Fruit fly (Drosophila melanogaster) whole organism, embryonic: Measurements from ENCODE around the gene CG31560.

ENCODE experiments used
- Blimp-1 ChIP-seq: fragments of 200-800 bp; sonication (Bioruptor generic); optimal IDR thresholded peaks from 3 replicates; lab custom pipeline; 2018; ENCODE audit warnings: missing biosample characterization, missing genetic modification characterization, mild to moderate bottlenecking, moderate library complexity, missing genetic modification reagents
- CG1024 ChIP-seq: fragments of 200-800 bp; sonication (Bioruptor generic); IDR thresholded peaks from 2 replicates; pipeline ENCODE4 v1.3.6; 2022; ENCODE audit warnings: missing biosample characterization, missing genetic modification characterization
- CG10267 ChIP-seq: fragments of 200-800 bp; sonication (Bioruptor generic); optimal IDR thresholded peaks from 2 replicates; lab custom pipeline; 2018; ENCODE audit warnings: missing biosample characterization, mild to moderate bottlenecking, missing genetic modification characterization, moderate library complexity
- CG10462 ChIP-seq: fragments of 200-800 bp; sonication (Bioruptor generic); optimal IDR thresholded peaks from 2 replicates; lab custom pipeline; 2016; ENCODE audit warnings: missing biosample characterization, missing genetic modification characterization
- CG11093 ChIP-seq: fragments of 200-800 bp; sonication (Bioruptor generic); IDR thresholded peaks from 3 replicates; pipeline ENCODE4 v1.3.6; 2022; ENCODE audit warnings: missing biosample characterization, missing genetic modification characterization
- CG11247 ChIP-seq: fragments of 200-800 bp; sonication (Bioruptor generic); IDR thresholded peaks from 2 replicates; pipeline ENCODE4 v1.3.6; 2022; ENCODE audit warnings: missing biosample characterization, missing genetic modification characterization
- CG11504 ChIP-seq: fragments of 200-800 bp; sonication (Bioruptor generic); optimal IDR thresholded peaks from 3 replicates; lab custom pipeline; 2019; ENCODE audit warnings: missing biosample characterization, mild to moderate bottlenecking, missing genetic modification characterization, moderate library complexity
- CG12942 ChIP-seq: fragments of 200-800 bp; sonication (Bioruptor generic); optimal IDR thresholded peaks from 3 replicates; lab custom pipeline; 2016; ENCODE audit warnings: missing biosample characterization, missing genetic modification characterization
- CG13287 ChIP-seq: fragments of 200-800 bp; sonication (Bioruptor generic); IDR thresholded peaks from 2 replicates; pipeline ENCODE4 v1.3.6; 2022; ENCODE audit warnings: missing biosample characterization, missing genetic modification characterization; ENCODE audit not compliant: partially characterized antibody
- CG14014 ChIP-seq: fragments of 200-800 bp; sonication (Bioruptor generic); IDR thresholded peaks from 2 replicates; pipeline ENCODE4 v1.3.6; 2022; ENCODE audit warnings: missing biosample characterization, missing genetic modification characterization
- CG14667 ChIP-seq: fragments of 200-800 bp; sonication (Bioruptor generic); IDR thresholded peaks from 2 replicates; pipeline ENCODE4 v1.3.6; 2022; ENCODE audit warnings: missing biosample characterization, missing genetic modification characterization
- CG15479 ChIP-seq: fragments of 200-800 bp; sonication (Bioruptor generic); optimal IDR thresholded peaks from 3 replicates; lab custom pipeline; 2019; ENCODE audit warnings: missing biosample characterization, mild to moderate bottlenecking, missing genetic modification characterization, moderate library complexity
- CG16863 ChIP-seq: fragments of 200-800 bp; sonication (Bioruptor generic); optimal IDR thresholded peaks from 3 replicates; lab custom pipeline; 2016; ENCODE audit warnings: missing biosample characterization, missing genetic modification characterization
- CG18011 ChIP-seq: fragments of 200-800 bp; sonication (Bioruptor generic); optimal IDR thresholded peaks from 2 replicates; lab custom pipeline; 2017; ENCODE audit warnings: missing biosample characterization, missing genetic modification characterization, mild to moderate bottlenecking, moderate library complexity, missing genotype
- CG30403 ChIP-seq: fragments of 200-800 bp; sonication (Bioruptor generic); optimal IDR thresholded peaks from 3 replicates; lab custom pipeline; 2016; ENCODE audit warnings: missing biosample characterization, missing genetic modification characterization
- CG3065 ChIP-seq: fragments of 200-800 bp; sonication (Bioruptor generic); optimal IDR thresholded peaks from 2 replicates; lab custom pipeline; 2016; ENCODE audit warnings: missing biosample characterization, missing genetic modification characterization
- CG33557 ChIP-seq: fragments of 200-800 bp; sonication (Bioruptor generic); optimal IDR thresholded peaks from 2 replicates; lab custom pipeline; 2019; ENCODE audit warnings: missing biosample characterization, mild to moderate bottlenecking, missing genetic modification characterization, moderate library complexity
- CG4404 ChIP-seq: fragments of 200-800 bp; sonication (Bioruptor generic); IDR thresholded peaks from 2 replicates; pipeline ENCODE4 v1.3.6; 2022; ENCODE audit warnings: missing biosample characterization, missing genetic modification characterization
- CG6791 ChIP-seq: fragments of 200-800 bp; sonication (Bioruptor generic); IDR thresholded peaks from 3 replicates; pipeline ENCODE4 v1.3.6; 2022; ENCODE audit warnings: missing biosample characterization, missing genetic modification characterization; ENCODE audit not compliant: partially characterized antibody
- CG6854 ChIP-seq: fragments of 200-800 bp; sonication (Bioruptor generic); optimal IDR thresholded peaks from 3 replicates; lab custom pipeline; 2017; ENCODE audit warnings: missing biosample characterization, mild to moderate bottlenecking, missing genetic modification characterization
- CG7987 ChIP-seq: fragments of 200-800 bp; sonication (Bioruptor generic); optimal IDR thresholded peaks from 2 replicates; lab custom pipeline; 2018; ENCODE audit warnings: missing biosample characterization, mild to moderate bottlenecking, missing genetic modification characterization, moderate library complexity
- CG8290 ChIP-seq, 3 experiments: fragments of 200-800 bp; sonication (Bioruptor generic); optimal IDR thresholded peaks; 2 replicates each; lab custom pipeline; 2016 to 2019; ENCODE audit warnings: missing biosample characterization in 3 of 3, missing genetic modification characterization in 3 of 3, mild to moderate bottlenecking in 2 of 3, moderate library complexity in 1 of 3
- CG8924 ChIP-seq: fragments of 200-800 bp; optimal IDR thresholded peaks from 3 replicates; lab custom pipeline; 2019; ENCODE audit warnings: missing biosample characterization, mild to moderate bottlenecking, missing genetic modification characterization, moderate library complexity
- CG8944 ChIP-seq: fragments of 200-800 bp; sonication (Bioruptor generic); optimal IDR thresholded peaks from 3 replicates; lab custom pipeline; 2016; ENCODE audit warnings: missing biosample characterization, missing genetic modification characterization
- CG9817 ChIP-seq: fragments of 200-800 bp; sonication (Bioruptor generic); optimal IDR thresholded peaks from 2 replicates; lab custom pipeline; 2018; ENCODE audit warnings: missing biosample characterization, mild to moderate bottlenecking, missing genetic modification characterization, moderate library complexity
- Dbx ChIP-seq: fragments of 200-800 bp; sonication (Bioruptor generic); IDR thresholded peaks from 3 replicates; pipeline ENCODE4 v1.3.6; 2022; ENCODE audit warnings: missing biosample characterization, missing genetic modification characterization
- Doc2 ChIP-seq: fragments of 200-800 bp; sonication (Bioruptor generic); IDR thresholded peaks from 2 replicates; pipeline ENCODE4 v1.3.6; 2022; ENCODE audit warnings: missing biosample characterization, missing genetic modification characterization
- Elba2 ChIP-seq: fragments of 200-800 bp; sonication (Bioruptor generic); optimal IDR thresholded peaks from 3 replicates; lab custom pipeline; 2016; ENCODE audit warnings: missing biosample characterization, missing genetic modification characterization
- HLHmδ ChIP-seq: fragments of 200-800 bp; sonication (Bioruptor generic); optimal IDR thresholded peaks from 2 replicates; lab custom pipeline; 2018; ENCODE audit warnings: missing biosample characterization, mild to moderate bottlenecking, missing genetic modification characterization, moderate library complexity
- Hr78 ChIP-seq, 2 experiments: fragments of 200-800 bp in 1 of 2; fragments of >200 bp in 1 of 2; sonication (Bioruptor generic) in 1 of 2; optimal IDR thresholded peaks; 2 replicates each; lab custom pipeline; 2017 to 2019; ENCODE audit warnings: missing biosample characterization in 2 of 2, missing genetic modification characterization in 2 of 2, mild to moderate bottlenecking in 1 of 2, moderate library complexity in 1 of 2
- Med ChIP-seq: fragments of 200-800 bp; sonication (Bioruptor generic); peaks from one replicate; lab custom pipeline; 2016; ENCODE audit warnings: missing biosample characterization, missing genetic modification characterization, mild to moderate bottlenecking, inconsistent platforms, moderate library complexity
- NFAT ChIP-seq: fragments of 200-800 bp; sonication (Bioruptor generic); IDR thresholded peaks from 2 replicates; pipeline ENCODE4 v1.3.6; 2022; ENCODE audit warnings: missing biosample characterization, missing genetic modification characterization
- NfI ChIP-seq: fragments of 200-800 bp; sonication (Bioruptor generic); optimal IDR thresholded peaks from 3 replicates; lab custom pipeline; 2018; ENCODE audit warnings: missing biosample characterization, mild to moderate bottlenecking, missing genetic modification characterization, moderate library complexity
- Usf ChIP-seq: fragments of 200-800 bp; sonication (Bioruptor generic); optimal IDR thresholded peaks from 2 replicates; lab custom pipeline; 2017; ENCODE audit warnings: missing genotype, missing biosample characterization, missing genetic modification characterization
- abd-A ChIP-seq: fragments of 200-800 bp; sonication (Bioruptor generic); optimal IDR thresholded peaks from 3 replicates; lab custom pipeline; 2019; ENCODE audit warnings: missing biosample characterization, mild to moderate bottlenecking, missing genetic modification characterization, moderate library complexity
- bigmax ChIP-seq: fragments of 200-800 bp; sonication (Bioruptor generic); optimal IDR thresholded peaks from 2 replicates; lab custom pipeline; 2018; ENCODE audit warnings: missing biosample characterization, mild to moderate bottlenecking, missing genetic modification characterization
- danr ChIP-seq: fragments of 200-800 bp; sonication (Bioruptor generic); IDR thresholded peaks from 2 replicates; pipeline ENCODE4 v1.3.6; 2022; ENCODE audit warnings: missing biosample characterization, missing genetic modification characterization
- dm ChIP-seq: fragments of 200-800 bp; sonication (Bioruptor generic); optimal IDR thresholded peaks from 3 replicates; lab custom pipeline; 2016; ENCODE audit warnings: missing biosample characterization, missing genetic modification characterization
- gro ChIP-seq: fragments of 200-800 bp; sonication (Bioruptor generic); optimal IDR thresholded peaks from 2 replicates; lab custom pipeline; 2016; ENCODE audit warnings: missing biosample characterization, missing genetic modification characterization
- jumu ChIP-seq: fragments of 200-800 bp; sonication (Bioruptor generic); optimal IDR thresholded peaks from 3 replicates; lab custom pipeline; 2016; ENCODE audit warnings: missing biosample characterization, missing genetic modification characterization
- kah ChIP-seq: fragments of 200-800 bp; sonication (Bioruptor generic); optimal IDR thresholded peaks from 2 replicates; lab custom pipeline; 2018; ENCODE audit warnings: missing biosample characterization, mild to moderate bottlenecking, missing genetic modification characterization
- kni ChIP-seq: fragments of 200-800 bp; sonication (Bioruptor generic); optimal IDR thresholded peaks from 3 replicates; lab custom pipeline; 2017; ENCODE audit warnings: mild to moderate bottlenecking, missing biosample characterization, missing genetic modification reagents, missing genetic modification characterization
- lola ChIP-seq, 3 experiments: fragments of >200 bp in 2 of 3; fragments of 200-800 bp in 1 of 3; sonication (Bioruptor generic) in 1 of 3; optimal IDR thresholded peaks; 2 replicates each; lab custom pipeline; 2017 to 2019; ENCODE audit warnings: missing biosample characterization in 3 of 3, missing genetic modification characterization in 3 of 3, mild to moderate bottlenecking in 1 of 3, moderate library complexity in 1 of 3
- onecut ChIP-seq: fragments of 200-800 bp; sonication (Bioruptor generic); IDR thresholded peaks from 2 replicates; pipeline ENCODE4 v1.3.6; 2022; ENCODE audit warnings: missing biosample characterization, missing genetic modification characterization
- row ChIP-seq: fragments of 200-800 bp; sonication (Bioruptor generic); IDR thresholded peaks from 3 replicates; pipeline ENCODE4 v1.3.6; 2022; ENCODE audit warnings: missing biosample characterization, missing genetic modification characterization
- tgo ChIP-seq: fragments of 200-800 bp; sonication (Bioruptor generic); IDR thresholded peaks from 3 replicates; pipeline ENCODE4 v1.3.6; 2022; ENCODE audit warnings: missing biosample characterization, missing genetic modification characterization
- tin ChIP-seq: fragments of 200-800 bp; sonication (Bioruptor generic); optimal IDR thresholded peaks from 3 replicates; lab custom pipeline; 2016; ENCODE audit warnings: missing biosample characterization, missing genetic modification characterization
- trem ChIP-seq: fragments of 200-800 bp; optimal IDR thresholded peaks from 3 replicates; lab custom pipeline; 2019; ENCODE audit warnings: missing biosample characterization, mild to moderate bottlenecking, missing genetic modification characterization, moderate library complexity
- zfh2 ChIP-seq: fragments of 200-800 bp; sonication (Bioruptor generic); optimal IDR thresholded peaks from 2 replicates; lab custom pipeline; 2016; ENCODE audit warnings: missing biosample characterization, missing genetic modification characterization

The CG31560 gene

DNA sequence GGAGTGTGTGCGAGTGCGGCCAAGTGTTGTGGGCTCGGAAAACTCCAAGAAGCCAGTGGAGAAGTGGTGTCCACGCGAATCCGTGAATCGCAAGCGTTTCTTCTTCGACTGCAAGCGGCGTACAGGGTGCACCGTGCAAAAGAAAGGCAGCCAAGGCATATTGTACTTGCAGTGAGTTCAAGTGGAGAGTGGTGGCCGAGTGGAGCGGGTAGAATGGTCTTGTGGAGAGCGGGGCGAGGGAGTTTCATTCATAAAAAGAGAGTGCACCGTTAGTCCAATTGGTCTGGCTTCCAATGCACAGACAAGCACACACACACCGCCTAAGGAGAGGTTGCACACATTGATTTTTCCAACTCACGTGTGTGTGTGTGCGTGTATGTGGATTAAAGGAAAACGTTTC is 41.4 kb downstream of the CG31560 start (continued):
- TF ChIP-seq CG9817 = no peak
- no peak for TF ChIP-seq CG14667 (GFP tag; lab: Robert Waterston, UW)
- TF ChIP-seq Dbx (GFP tag; lab: Robert Waterston, UW) = no peak
- no peak for TF ChIP-seq CG3065 (GFP tag; lab: Kevin White, UChicago)
- TF ChIP-seq CG8924 (tag; lab: Kevin White, UChicago) = no peak
- TF ChIP-seq Med (GFP tag; lab: Kevin White, UChicago) = peak; percentile 27
- peak; percentile 21 for TF ChIP-seq kni
- TF ChIP-seq Doc2 (GFP tag; lab: Robert Waterston, UW) = no peak
- TF ChIP-seq NFAT (GFP tag; lab: Robert Waterston, UW) = no peak
- TF ChIP-seq zfh2 (GFP tag; lab: Kevin White, UChicago) = no peak
- peak; percentile 20 for TF ChIP-seq HLHmδ (GFP tag; lab: Kevin White, UChicago)
- TF ChIP-seq onecut (GFP tag; lab: Robert Waterston, UW) = peak; percentile 84
- no peak for TF ChIP-seq CG8944
- TF ChIP-seq jumu (GFP tag; lab: Kevin White, UChicago) = no peak
- TF ChIP-seq CG14014 (GFP tag; lab: Robert Waterston, UW) = no peak
- no peak for TF ChIP-seq CG16863 (GFP tag; lab: Kevin White, UChicago)
- TF ChIP-seq Elba2 (GFP tag; lab: Kevin White, UChicago) = peak; percentile 56
- no peak for TF ChIP-seq CG13287

DNA sequence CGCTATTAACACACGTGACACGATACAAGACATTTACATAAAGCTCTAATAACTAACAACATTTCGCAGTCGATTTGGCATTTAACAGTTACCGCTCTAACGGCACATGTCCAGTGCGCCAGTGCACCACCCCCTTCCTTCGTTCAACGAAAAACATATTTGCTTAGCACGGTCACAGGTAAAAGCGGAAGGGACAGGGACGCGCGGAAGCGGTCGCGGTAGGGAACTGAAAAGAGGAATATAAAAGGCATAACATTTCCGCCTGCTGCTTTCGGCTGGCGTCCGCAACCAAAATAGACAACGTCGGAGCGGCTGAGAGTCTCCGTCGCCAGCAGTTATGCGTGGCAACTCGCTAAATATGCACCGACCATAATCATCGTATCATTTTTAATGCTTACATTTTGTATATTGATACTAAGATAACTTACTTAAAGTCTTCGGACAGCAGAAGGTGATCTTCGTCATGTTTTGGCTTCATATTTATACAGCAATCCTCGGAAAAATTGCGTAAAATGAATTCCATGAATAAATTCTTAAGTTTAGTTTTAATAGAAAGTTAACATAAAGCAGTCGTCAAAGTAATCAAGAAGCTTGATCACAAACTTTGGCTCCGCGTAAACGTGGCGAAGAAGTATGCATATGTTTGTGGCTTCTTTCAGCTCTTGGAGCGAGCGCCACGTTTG is 42.1 kb downstream of the CG31560 start:
- TF ChIP-seq gro (GFP tag; lab: Kevin White, UChicago) (no peak), CG11247 (GFP tag; lab: Robert Waterston, UW) (no peak), Blimp-1 (GFP tag; lab: Kevin White, UChicago) (peak; percentile 46), CG6791 (GFP tag; lab: Robert Waterston, UW) (no peak), danr (GFP tag; lab: Robert Waterston, UW) (no peak), CG11093 (no peak), abd-A (tag; lab: Kevin White, UChicago) (no peak), CG33557 (GFP tag; lab: Kevin White, UChicago) (no peak), Usf (GFP tag; lab: Kevin White, UChicago) (no peak), CG18011 (GFP tag; lab: Kevin White, UChicago) (no peak), tgo (no peak), Hr78 (GFP tag; optimal IDR thresholded peaks at IDR 0.05; lab: Kevin White, UChicago) (no peak), CG4404 (GFP tag; lab: Robert Waterston, UW) (no peak), CG30403 (GFP tag; lab: Kevin White, UChicago) (peak; percentile 13), NfI (GFP tag; lab: Kevin White, UChicago) (peak; percentile 22), tin (GFP tag; lab: Kevin White, UChicago) (no peak), CG12942 (no peak), CG10267 (tag; lab: Kevin White, UChicago) (peak; percentile 14), CG7987 (GFP tag; lab: Kevin White, UChicago) (no peak), CG10462 (no peak), CG8944 (no peak), CG8290 (GFP tag; optimal IDR thresholded peaks at IDR 0.05; lab: Kevin White, UChicago) (no peak), CG8290 (tag; optimal IDR thresholded peaks at IDR 0.05; lab: Kevin White, UChicago) (no peak), CG6854 (GFP tag; lab: Kevin White, UChicago) (no peak), CG15479 (no peak), lola (GFP tag; optimal IDR thresholded peaks at IDR 0.05; lab: Kevin White, UChicago) (no peak), trem (no peak), CG11504 (tag; lab: Kevin White, UChicago) (peak; percentile 54), CG1024 (GFP tag; lab: Robert Waterston, UW) (no peak), row (GFP tag; lab: Robert Waterston, UW) (peak; percentile 34; the same call in 1 of the 3 replicates), kah (GFP tag; lab: Kevin White, UChicago) (no peak), bigmax (GFP tag; lab: Kevin White, UChicago) (no peak), dm (GFP tag; lab: Kevin White, UChicago) (no peak)
